Worm (Caenorhabditis elegans): ENCODE measurements around the gene rhi-1.

rhi-1 gene

DNA sequence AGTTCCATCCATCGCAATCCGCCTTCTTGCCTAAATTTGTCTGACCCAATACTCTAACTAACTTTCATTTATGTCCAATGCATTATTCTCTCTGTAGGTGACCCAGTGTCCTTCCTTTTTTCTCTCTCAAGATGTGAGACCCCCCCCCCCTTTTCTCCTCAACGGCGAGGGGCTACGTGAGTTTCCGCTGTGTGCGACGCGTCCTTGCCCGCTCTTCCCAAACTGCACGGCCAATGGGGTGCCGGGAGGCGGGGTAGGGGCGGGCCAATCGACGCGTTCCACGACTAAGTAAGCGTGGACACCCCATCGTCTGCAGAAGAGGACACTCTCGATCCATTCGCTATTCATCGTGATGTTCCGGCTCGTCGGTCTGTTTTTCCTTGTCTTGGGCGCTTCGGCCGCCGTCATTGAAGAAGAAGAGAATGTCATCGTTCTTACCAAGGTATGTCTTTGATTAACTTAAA is 15.6 kb downstream of the rhi-1 start, which contains the start of gene pdi-2 (continued):
- TF ChIP-seq aptf-3 (GFP tag; IDR thresholded peaks at IDR 0.05) (no peak), let-526 (GFP tag; IDR thresholded peaks at IDR 0.05) (no peak), ceh-100 (GFP tag; IDR thresholded peaks at IDR 0.05) (no peak), lsy-27 (tag; optimal IDR thresholded peaks at IDR 0.05; ENCODE audit: borderline replicate concordance, insufficient read depth) (no peak), dpff-1 (tag; optimal IDR thresholded peaks at IDR 0.05) (no peak), madf-10 (tag; optimal IDR thresholded peaks at IDR 0.05) (no peak)

DNA sequence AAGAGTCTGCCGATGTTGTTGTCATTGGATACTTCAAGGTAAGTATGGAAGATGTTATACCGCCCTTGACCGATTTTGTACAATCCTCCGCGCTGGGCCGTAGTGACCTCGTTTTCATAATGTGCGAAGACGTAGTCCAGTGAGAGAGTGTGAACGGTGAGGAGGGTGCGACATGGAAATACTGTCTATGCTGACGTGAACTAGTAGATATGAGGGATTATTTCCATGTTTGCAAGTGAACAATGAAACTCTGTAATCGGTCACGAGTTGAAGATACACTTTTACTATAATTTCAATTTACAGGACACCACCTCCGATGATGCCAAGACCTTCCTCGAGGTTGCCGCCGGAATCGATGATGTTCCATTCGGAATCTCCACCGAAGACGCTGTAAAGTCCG is 16.5 kb downstream of the rhi-1 start:
- TF ChIP-seq dox-1 (GFP tag; IDR thresholded peaks at IDR 0.05) (no peak), rpc-1 (optimal IDR thresholded peaks at IDR 0.05) (no peak), rpc-1 (tag; optimal IDR thresholded peaks at IDR 0.05) (no peak), nfya-1 (tag; optimal IDR thresholded peaks at IDR 0.05; ENCODE audit: borderline replicate concordance, insufficient read depth) (no peak), efl-1 (GFP tag; optimal IDR thresholded peaks at IDR 0.05) (no peak), tbx-9 (tag; optimal IDR thresholded peaks at IDR 0.05; ENCODE audit: borderline replicate concordance) (no peak), madf-8 (GFP tag; conservative IDR thresholded peaks at IDR 0.05) (no peak), mes-4 (tag; optimal IDR thresholded peaks at IDR 0.05) (no peak), T26A5.8 (tag; optimal IDR thresholded peaks at IDR 0.05) (no peak), B0035.1 (tag; optimal IDR thresholded peaks at IDR 0.05) (no peak), nhr-120 (GFP tag; IDR thresholded peaks at IDR 0.05) (no peak), snpc-3.4 (tag; optimal IDR thresholded peaks at IDR 0.05) (no peak), lin-35 (GFP tag; optimal IDR thresholded peaks at IDR 0.05) (no peak), ceh-100 (GFP tag; IDR thresholded peaks at IDR 0.05) (no peak), F22D6.2 (tag; optimal IDR thresholded peaks at IDR 0.05) (no peak), B0019.2 (GFP tag; conservative IDR thresholded peaks at IDR 0.05) (no peak), lin-40 (tag; optimal IDR thresholded peaks at IDR 0.05) (no peak), lin-26 (GFP tag; IDR thresholded peaks at IDR 0.05) (no peak), ztf-22 (GFP tag; optimal IDR thresholded peaks at IDR 0.05) (no peak), Y53G8AR.9 (GFP tag; conservative IDR thresholded peaks at IDR 0.05) (no peak)

DNA sequence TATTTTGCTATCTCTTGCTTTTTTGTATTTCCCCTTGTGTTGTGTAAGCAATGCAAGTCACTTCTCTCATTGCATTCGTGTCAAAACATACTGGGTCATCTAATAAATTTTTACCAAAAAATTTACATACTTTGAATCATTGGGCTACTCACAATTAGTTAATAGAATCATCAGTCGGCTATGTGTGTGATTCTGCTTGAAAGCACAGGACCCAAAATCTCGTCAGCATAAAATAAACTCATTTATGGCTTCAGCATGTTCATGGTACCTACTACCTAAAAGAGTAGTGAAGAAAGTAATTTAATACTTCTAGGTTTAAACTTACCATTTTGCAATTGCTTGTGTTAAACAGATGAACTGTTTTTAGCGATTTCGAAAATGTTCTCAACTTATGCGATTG is 18.1 kb downstream of the rhi-1 start:
- TF ChIP-seq ZK185.1 (tag; optimal IDR thresholded peaks at IDR 0.05; ENCODE audit: poor library complexity, severe bottlenecking) (peak; percentile 6), nfya-1 (tag; optimal IDR thresholded peaks at IDR 0.05; ENCODE audit: borderline replicate concordance, insufficient read depth) (no peak), ama-1 (optimal IDR thresholded peaks at IDR 0.05) (peak; percentile 71), ama-1 (GFP tag; optimal IDR thresholded peaks at IDR 0.05) (no peak), lin-40 (tag; optimal IDR thresholded peaks at IDR 0.05) (peak; percentile 1)

DNA sequence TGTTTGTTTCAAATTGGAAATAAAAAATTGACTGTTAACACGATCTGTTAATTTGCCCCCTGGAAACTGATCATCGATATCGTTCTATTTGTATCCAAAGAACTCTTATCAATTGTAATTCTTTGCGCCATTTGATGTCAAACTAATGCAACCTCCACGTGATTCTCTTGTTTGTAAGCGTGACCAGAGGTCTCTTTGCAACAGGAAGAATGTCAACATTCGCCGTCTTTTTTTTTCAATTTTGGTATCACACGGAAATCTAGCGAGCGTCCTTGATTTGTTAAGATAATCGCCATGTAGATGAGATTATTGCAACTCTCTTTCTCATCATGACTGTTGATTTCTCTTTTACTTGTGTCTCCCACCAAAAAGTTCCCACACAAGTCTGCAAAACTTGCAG is 20.6 kb downstream of the rhi-1 start:
- no peak for TF ChIP-seq snpc-3.4 (tag; optimal IDR thresholded peaks at IDR 0.05)
- no peak for TF ChIP-seq zfh-2 (GFP tag; conservative IDR thresholded peaks at IDR 0.05)
- no peak for TF ChIP-seq lir-1 (GFP tag; conservative IDR thresholded peaks at IDR 0.05)
- TF ChIP-seq K11D2.4 (GFP tag; IDR thresholded peaks at IDR 0.05): 0 out of 2 replicates have a peak, but pooled peaks have one; percentile 24
- TF ChIP-seq atf-7 (tag; optimal IDR thresholded peaks at IDR 0.05): no peak
- peak; percentile 19; the same call in 1 of the 2 replicates for TF ChIP-seq dox-1 (GFP tag; IDR thresholded peaks at IDR 0.05)
- peak; percentile 82 for TF ChIP-seq nhr-80 (tag; optimal IDR thresholded peaks at IDR 0.05)
- TF ChIP-seq lin-40 (tag; optimal IDR thresholded peaks at IDR 0.05): peak; percentile 72
- TF ChIP-seq madf-8 (GFP tag; conservative IDR thresholded peaks at IDR 0.05): no peak
- TF ChIP-seq him-1 (tag; optimal IDR thresholded peaks at IDR 0.05): no peak
- no peak for TF ChIP-seq ZK185.1 (tag; optimal IDR thresholded peaks at IDR 0.05; ENCODE audit: poor library complexity, severe bottlenecking)
- no peak for TF ChIP-seq cebp-1 (GFP tag; IDR thresholded peaks at IDR 0.05)
- peak; percentile 31 for TF ChIP-seq cebp-1 (tag; optimal IDR thresholded peaks at IDR 0.05)
- TF ChIP-seq pbrm-1 (GFP tag; IDR thresholded peaks at IDR 0.05): no peak
- no peak for TF ChIP-seq mel-28 (tag; optimal IDR thresholded peaks at IDR 0.05; ENCODE audit: borderline replicate concordance)
- TF ChIP-seq B0019.2 (GFP tag; conservative IDR thresholded peaks at IDR 0.05): no peak
- TF ChIP-seq ama-1 (optimal IDR thresholded peaks at IDR 0.05): no peak
- TF ChIP-seq ama-1 (GFP tag; optimal IDR thresholded peaks at IDR 0.05): no peak
- peak; percentile 49 for TF ChIP-seq somi-1 (GFP tag; optimal IDR thresholded peaks at IDR 0.05)
- TF ChIP-seq hlh-26 (GFP tag; conservative IDR thresholded peaks at IDR 0.05): no peak
- no peak for TF ChIP-seq lsl-1 (GFP tag; optimal IDR thresholded peaks at IDR 0.05)
- TF ChIP-seq lsy-27 (tag; optimal IDR thresholded peaks at IDR 0.05; ENCODE audit: borderline replicate concordance, insufficient read depth): no peak
- no peak for TF ChIP-seq F57C9.4 (tag; optimal IDR thresholded peaks at IDR 0.05)
- no peak for TF ChIP-seq let-526 (GFP tag; IDR thresholded peaks at IDR 0.05)
- TF ChIP-seq nfya-1 (tag; optimal IDR thresholded peaks at IDR 0.05; ENCODE audit: borderline replicate concordance, insufficient read depth): no peak
- no peak for TF ChIP-seq ekl-4 (GFP tag; IDR thresholded peaks at IDR 0.05)
